Worm (Caenorhabditis elegans) whole organism, mixed stage, embryonic: ENCODE data around the gene utp-20.
A peak's percentile ranks its signal among the peaks of the same experiment; 100 is the strongest.

Experiments
- M03D4.4 ChIP-seq: sonication (generic microtip); optimal IDR thresholded peaks from 2 replicates; lab custom pipeline; 2017; ENCODE audit warnings: mild to moderate bottlenecking, missing genetic modification characterization, missing compliant biosample characterization
- bed-3 ChIP-seq: fragments of 200-800 bp; sonication (Bioruptor generic); optimal IDR thresholded peaks from 3 replicates; lab custom pipeline; 2018; ENCODE audit warnings: mild to moderate bottlenecking, missing genetic modification characterization, moderate library complexity, missing compliant biosample characterization
- blmp-1 ChIP-seq: fragments of 150-350 bp; optimal IDR thresholded peaks from 2 replicates; lab custom pipeline; 2014; ENCODE audit warnings: missing biosample characterization, missing genetic modification characterization
- ceh-39 ChIP-seq: fragments of 150-350 bp; optimal IDR thresholded peaks from 2 replicates; lab custom pipeline; 2014; ENCODE audit warnings: missing biosample characterization, missing genetic modification characterization
- ceh-43 ChIP-seq: fragments of 200-800 bp; sonication (Bioruptor generic); optimal IDR thresholded peaks from 2 replicates; lab custom pipeline; 2018; ENCODE audit warnings: mild to moderate bottlenecking, missing genetic modification characterization, moderate library complexity, missing compliant biosample characterization
- ceh-83 ChIP-seq: fragments of 200-800 bp; sonication (Bioruptor generic); optimal IDR thresholded peaks from 2 replicates; lab custom pipeline; 2018; ENCODE audit warnings: mild to moderate bottlenecking, missing genetic modification characterization, missing compliant biosample characterization
- ces-1 ChIP-seq: fragments of 150-350 bp; optimal IDR thresholded peaks from 2 replicates; lab custom pipeline; 2014; ENCODE audit warnings: missing biosample characterization, missing genetic modification reagents, missing genetic modification characterization
- cnd-1 ChIP-seq: fragments of 200-800 bp; sonication (Bioruptor generic); optimal IDR thresholded peaks from 2 replicates; lab custom pipeline; 2018; ENCODE audit warnings: mild to moderate bottlenecking, missing genetic modification characterization, missing compliant biosample characterization
- drap-1 ChIP-seq: fragments of 200-800 bp; sonication (Bioruptor generic); optimal IDR thresholded peaks from 3 replicates; lab custom pipeline; 2018; ENCODE audit warnings: mild to moderate bottlenecking, missing genetic modification characterization, missing compliant biosample characterization
- elt-3 ChIP-seq: fragments of 150-350 bp; optimal IDR thresholded peaks from 2 replicates; lab custom pipeline; 2014; ENCODE audit warnings: missing biosample characterization, missing genetic modification characterization
- flh-1 ChIP-seq: fragments of 200-800 bp; sonication (Bioruptor generic); optimal IDR thresholded peaks from 2 replicates; lab custom pipeline; 2018; ENCODE audit warnings: mild to moderate bottlenecking, missing genetic modification characterization, moderate library complexity, missing compliant biosample characterization
- ham-2 ChIP-seq: fragments of 200-800 bp; sonication (Bioruptor generic); optimal IDR thresholded peaks from 2 replicates; lab custom pipeline; 2018; ENCODE audit warnings: mild to moderate bottlenecking, missing genetic modification characterization, missing compliant biosample characterization
- hlh-1 ChIP-seq: fragments of 150-350 bp; optimal IDR thresholded peaks from 2 replicates; lab custom pipeline; 2014; ENCODE audit warnings: missing biosample characterization, missing genetic modification reagents, missing genetic modification characterization
- lin-13 ChIP-seq: fragments of 150-350 bp; optimal IDR thresholded peaks from 2 replicates; lab custom pipeline; 2014; ENCODE audit warnings: missing biosample characterization, missing genetic modification characterization
- lin-32 ChIP-seq: fragments of 200-800 bp; sonication (Bioruptor generic); optimal IDR thresholded peaks from 2 replicates; lab custom pipeline; 2018; ENCODE audit warnings: mild to moderate bottlenecking, missing genetic modification characterization, missing compliant biosample characterization
- lsy-2 ChIP-seq: fragments of 150-350 bp; optimal IDR thresholded peaks from 2 replicates; lab custom pipeline; 2014; ENCODE audit warnings: missing biosample characterization, missing genetic modification characterization
- mab-5 ChIP-seq: fragments of 150-350 bp; optimal IDR thresholded peaks from 2 replicates; lab custom pipeline; 2014; ENCODE audit warnings: missing biosample characterization, missing genetic modification characterization
- mep-1 ChIP-seq: fragments of 150-350 bp; optimal IDR thresholded peaks from 2 replicates; lab custom pipeline; 2017; ENCODE audit warnings: missing biosample characterization, missing genetic modification reagents, missing genetic modification characterization, inconsistent platforms
- mls-2 ChIP-seq: sonication (generic microtip); optimal IDR thresholded peaks from 2 replicates; lab custom pipeline; 2016; ENCODE audit warnings: mild to moderate bottlenecking, missing genetic modification characterization, moderate library complexity, missing compliant biosample characterization
- nhr-12 ChIP-seq: fragments of 150-350 bp; optimal IDR thresholded peaks from 2 replicates; lab custom pipeline; 2014; ENCODE audit warnings: missing biosample characterization, missing genetic modification characterization
- nhr-2 ChIP-seq: fragments of 150-350 bp; optimal IDR thresholded peaks from 2 replicates; lab custom pipeline; 2014; ENCODE audit warnings: missing biosample characterization, missing genetic modification characterization
- nhr-237 ChIP-seq: fragments of 150-350 bp; optimal IDR thresholded peaks from 2 replicates; lab custom pipeline; 2014; ENCODE audit warnings: missing biosample characterization, missing genetic modification characterization
- nhr-28 ChIP-seq: fragments of 150-350 bp; optimal IDR thresholded peaks from 2 replicates; lab custom pipeline; 2014; ENCODE audit warnings: missing biosample characterization, missing genetic modification characterization
- nhr-76 ChIP-seq: sonication (generic microtip); optimal IDR thresholded peaks from 2 replicates; lab custom pipeline; 2017; ENCODE audit warnings: missing biosample characterization, missing genetic modification characterization
- pha-4 ChIP-seq: fragments of 150-350 bp; optimal IDR thresholded peaks from 2 replicates; lab custom pipeline; 2018; ENCODE audit warnings: missing biosample characterization, missing genetic modification reagents, missing genetic modification characterization
- snpc-4 ChIP-seq: fragments of 150-350 bp; optimal IDR thresholded peaks from 2 replicates; lab custom pipeline; 2014; ENCODE audit warnings: missing biosample characterization, missing genetic modification characterization
- sptf-1 ChIP-seq: sonication (generic microtip); optimal IDR thresholded peaks from 2 replicates; lab custom pipeline; 2017; ENCODE audit warnings: mild to moderate bottlenecking, missing genetic modification characterization, moderate library complexity, missing compliant biosample characterization
- tbx-8 ChIP-seq: fragments of 200-800 bp; sonication (Bioruptor generic); optimal IDR thresholded peaks from 2 replicates; lab custom pipeline; 2018; ENCODE audit warnings: mild to moderate bottlenecking, missing genetic modification characterization, moderate library complexity, missing compliant biosample characterization
- unc-120 ChIP-seq: sonication (generic microtip); optimal IDR thresholded peaks from 2 replicates; lab custom pipeline; 2017; ENCODE audit warnings: missing genetic modification characterization, missing compliant biosample characterization; ENCODE audit not compliant: poor library complexity, severe bottlenecking
- unc-39 ChIP-seq: fragments of 150-350 bp; optimal IDR thresholded peaks from 2 replicates; lab custom pipeline; 2014; ENCODE audit warnings: missing biosample characterization, missing genetic modification characterization
- unc-62 ChIP-seq: fragments of 150-350 bp; optimal IDR thresholded peaks from 2 replicates; lab custom pipeline; 2014; ENCODE audit warnings: missing biosample characterization, missing genetic modification reagents, missing genetic modification characterization
- zip-8 ChIP-seq: fragments of 150-350 bp; optimal IDR thresholded peaks from 2 replicates; lab custom pipeline; 2014; ENCODE audit warnings: missing biosample characterization, missing genetic modification characterization
- ztf-11 ChIP-seq: fragments of 150-350 bp; optimal IDR thresholded peaks from 2 replicates; lab custom pipeline; 2014; ENCODE audit warnings: missing biosample characterization, missing genetic modification characterization

utp-20 gene

ce11 chrII:6535957-6536424 lies at the start of gene utp-20:
Gene utp-20 (plus strand): TSS chrII:6536374.
- TF ChIP-seq unc-39 (tag; lab: Kevin White, UChicago) (no peak), ceh-83 (GFP tag; lab: Kevin White, UChicago) (no peak), ces-1 (peak; percentile 84), nhr-237 (peak; percentile 25), nhr-2 (tag; lab: Kevin White, UChicago) (no peak), pha-4 (no peak), ham-2 (GFP tag; lab: Kevin White, UChicago) (no peak), sptf-1 (no peak), nhr-76 (tag; lab: Kevin White, UChicago) (no peak), ceh-39 (tag; lab: Kevin White, UChicago) (peak; percentile 39), ztf-11 (tag; lab: Kevin White, UChicago) (no peak), drap-1 (GFP tag; lab: Kevin White, UChicago) (no peak), blmp-1 (tag; lab: Kevin White, UChicago) (no peak), lin-13 (tag; lab: Kevin White, UChicago) (no peak), lsy-2 (tag; lab: Kevin White, UChicago) (peak; percentile 65)

ce11 chrII:6489711-6490184 lies 46.4 kb upstream of the utp-20 start, which contains the start of the genes snr-3 and rsp-5:
Gene snr-3 (minus strand): TSS chrII:6489761.
Gene rsp-5 (plus strand): TSS chrII:6490165.
- TF ChIP-seq lin-13 (tag; lab: Kevin White, UChicago) (peak; percentile 55), snpc-4 (no peak), elt-3 (tag; lab: Kevin White, UChicago) (no peak), zip-8 (tag; lab: Kevin White, UChicago) (no peak), lin-32 (no peak), bed-3 (GFP tag; lab: Kevin White, UChicago) (no peak), ztf-11 (tag; lab: Kevin White, UChicago) (no peak), hlh-1 (tag; lab: Kevin White, UChicago) (peak; percentile 36), unc-120 (no peak), mab-5 (tag; lab: Kevin White, UChicago) (no peak), cnd-1 (no peak), nhr-237 (peak; percentile 56), pha-4 (peak; percentile 66), ces-1 (no peak), mep-1 (tag; lab: Kevin White, UChicago) (peak; percentile 83), ceh-39 (tag; lab: Kevin White, UChicago) (peak; percentile 8), nhr-12 (tag; lab: Kevin White, UChicago) (no peak), mls-2 (tag; lab: Kevin White, UChicago) (no peak), ceh-83 (GFP tag; lab: Kevin White, UChicago) (no peak), lsy-2 (tag; lab: Kevin White, UChicago) (peak; percentile 97), nhr-28 (no peak)

- TF ChIP-seq pha-4 (no peak), mab-5 (tag; lab: Kevin White, UChicago) (no peak), mep-1 (tag; lab: Kevin White, UChicago) (no peak), tbx-8 (GFP tag; lab: Kevin White, UChicago) (no peak), snpc-4 (no peak), zip-8 (tag; lab: Kevin White, UChicago) (no peak), lin-32 (no peak), nhr-12 (tag; lab: Kevin White, UChicago) (no peak), elt-3 (tag; lab: Kevin White, UChicago) (no peak), nhr-76 (tag; lab: Kevin White, UChicago) (no peak), unc-62 (GFP tag; lab: Kevin White, UChicago) (no peak), nhr-237 (no peak), lsy-2 (tag; lab: Kevin White, UChicago) (no peak), blmp-1 (tag; lab: Kevin White, UChicago) (no peak), drap-1 (GFP tag; lab: Kevin White, UChicago) (no peak), unc-120 (no peak), unc-39 (tag; lab: Kevin White, UChicago) (no peak), hlh-1 (tag; lab: Kevin White, UChicago) (no peak), ztf-11 (tag; lab: Kevin White, UChicago) (no peak), lin-13 (tag; lab: Kevin White, UChicago) (no peak)
Measured at ce11 chrII:6491187-6491586, 45.0 kb upstream of the utp-20 start.

ce11 chrII:6491817-6492452 lies 44.2 kb upstream of the utp-20 start, which contains the start of the genes T28D9.11 and T28D9.1:
Gene T28D9.11 (minus strand): TSS chrII:6491993.
Gene T28D9.1 (plus strand): TSS chrII:6492402.
- TF ChIP-seq ztf-11 (tag; lab: Kevin White, UChicago) (peak; percentile 29), ham-2 (GFP tag; lab: Kevin White, UChicago) (peak; percentile 58), zip-8 (tag; lab: Kevin White, UChicago) (no peak), snpc-4 (no peak), unc-39 (tag; lab: Kevin White, UChicago) (no peak), flh-1 (GFP tag; lab: Kevin White, UChicago) (no peak), cnd-1 (peak; percentile 75), ceh-43 (GFP tag; lab: Kevin White, UChicago) (peak; percentile 19), nhr-237 (no peak), sptf-1 (peak; percentile 64), nhr-76 (tag; lab: Kevin White, UChicago) (no peak), drap-1 (GFP tag; lab: Kevin White, UChicago) (peak; percentile 48), elt-3 (tag; lab: Kevin White, UChicago) (no peak), ces-1 (no peak), M03D4.4 (peak; percentile 74), mls-2 (tag; lab: Kevin White, UChicago) (peak; percentile 67), hlh-1 (tag; lab: Kevin White, UChicago) (peak; percentile 29), lin-32 (peak; percentile 31), unc-120 (peak; percentile 37), nhr-2 (tag; lab: Kevin White, UChicago) (no peak), mab-5 (tag; lab: Kevin White, UChicago) (no peak)
